Worm (Caenorhabditis elegans): Measurements from ENCODE around the gene daf-18.

Gene daf-18

ce11 chrIV:386576-386975, 38.4 kb downstream of the daf-18 start, which contains the start of gene T07A9.14 (continued):
- TF ChIP-seq lsy-27 (tag; optimal IDR thresholded peaks at IDR 0.05; ENCODE audit: borderline replicate concordance, insufficient read depth) (no peak), mes-4 (tag; optimal IDR thresholded peaks at IDR 0.05) (peak; percentile 11), lin-26 (GFP tag; IDR thresholded peaks at IDR 0.05) (0 out of 2 replicates have a peak, but pooled peaks have one; percentile 32), zfh-2 (GFP tag; conservative IDR thresholded peaks at IDR 0.05) (no peak), Y53G8AR.9 (GFP tag; conservative IDR thresholded peaks at IDR 0.05) (peak; percentile 58; the same call in 1 of the 2 replicates), ZK185.1 (tag; optimal IDR thresholded peaks at IDR 0.05; ENCODE audit: poor library complexity, severe bottlenecking) (no peak), ceh-27 (GFP tag; optimal IDR thresholded peaks at IDR 0.05) (no peak), hlh-12 (tag; optimal IDR thresholded peaks at IDR 0.05) (no peak), bed-2 (GFP tag; IDR thresholded peaks at IDR 0.05) (no peak), mel-28 (tag; optimal IDR thresholded peaks at IDR 0.05; ENCODE audit: borderline replicate concordance) (no peak), hrde-1 (tag; optimal IDR thresholded peaks at IDR 0.05; ENCODE audit: borderline replicate concordance) (peak; percentile 69), ekl-4 (GFP tag; IDR thresholded peaks at IDR 0.05) (peak; percentile 68), madf-6 (GFP tag; IDR thresholded peaks at IDR 0.05) (peak; percentile 73), ztf-25 (GFP tag; IDR thresholded peaks at IDR 0.05) (no peak), F23B12.7 (tag; optimal IDR thresholded peaks at IDR 0.05; ENCODE audit: insufficient read depth) (no peak), tbp1 (GFP tag; optimal IDR thresholded peaks at IDR 0.05) (no peak), hmg-1.2 (GFP tag; IDR thresholded peaks at IDR 0.05) (peak; percentile 37; the same call in 1 of the 2 replicates), akir-1 (GFP tag; optimal IDR thresholded peaks at IDR 0.05) (no peak), rec-8 (tag; optimal IDR thresholded peaks at IDR 0.05) (no peak), nfyb-1 (GFP tag; IDR thresholded peaks at IDR 0.05) (peak; percentile 60; the same call in 1 of the 2 replicates), attf-6 (GFP tag; IDR thresholded peaks at IDR 0.05) (peak; percentile 59), unc-62 (GFP tag; optimal IDR thresholded peaks at IDR 0.05) (no peak), fkh-3 (tag; optimal IDR thresholded peaks at IDR 0.05) (no peak), ztf-18 (tag; optimal IDR thresholded peaks at IDR 0.05) (no peak), nhr-27 (tag; optimal IDR thresholded peaks at IDR 0.05) (no peak), let-607 (tag; optimal IDR thresholded peaks at IDR 0.05) (no peak), somi-1 (GFP tag; optimal IDR thresholded peaks at IDR 0.05) (no peak), bed-1 (GFP tag; IDR thresholded peaks at IDR 0.05) (no peak), nhr-179 (tag; optimal IDR thresholded peaks at IDR 0.05) (no peak), sptf-2 (GFP tag; optimal IDR thresholded peaks at IDR 0.05) (no peak), cebp-1 (GFP tag; IDR thresholded peaks at IDR 0.05) (no peak), cebp-1 (tag; optimal IDR thresholded peaks at IDR 0.05) (peak; percentile 5), repo-1 (tag; optimal IDR thresholded peaks at IDR 0.05) (peak; percentile 43), F52B5.7 (tag; optimal IDR thresholded peaks at IDR 0.05) (no peak), lsl-1 (GFP tag; optimal IDR thresholded peaks at IDR 0.05) (no peak), madf-8 (GFP tag; conservative IDR thresholded peaks at IDR 0.05) (no peak), ztf-3 (GFP tag; optimal IDR thresholded peaks at IDR 0.05) (no peak), Y79H2A.3 (GFP tag; conservative IDR thresholded peaks at IDR 0.05) (no peak), ztf-6 (GFP tag; IDR thresholded peaks at IDR 0.05) (no peak), egl-44 (GFP tag; IDR thresholded peaks at IDR 0.05) (no peak), ztf-22 (GFP tag; optimal IDR thresholded peaks at IDR 0.05) (no peak), snpc-1.1 (tag; optimal IDR thresholded peaks at IDR 0.05; ENCODE audit: insufficient read depth) (peak; percentile 14), snpc-3.4 (tag; optimal IDR thresholded peaks at IDR 0.05) (no peak), Y56A3A.18 (GFP tag; IDR thresholded peaks at IDR 0.05) (0 out of 2 replicates have a peak, but pooled peaks have one; percentile 18), B0336.3 (GFP tag; IDR thresholded peaks at IDR 0.05) (peak; percentile 64; the same call in 1 of the 2 replicates), F37B4.10 (GFP tag; IDR thresholded peaks at IDR 0.05) (no peak), mcd-1 (GFP tag; IDR thresholded peaks at IDR 0.05) (peak; percentile 37; the same call in 1 of the 2 replicates)
